Worm (Caenorhabditis elegans) whole organism, young adult: Measurements from ENCODE around the gene C17H11.5.

Experiments
- Y95B8A.8 ChIP-seq: fragments of 200-800 bp; sonication (Bioruptor generic); IDR thresholded peaks from 2 replicates; pipeline ENCODE4 v1.3.6; 2022; ENCODE audit warnings: missing genetic modification reagents, missing genetic modification characterization, missing compliant biosample characterization
- ama-1 ChIP-seq, 3 experiments: fragments of 150-350 bp in 1 of 3; sonication (generic microtip) in 2 of 3; optimal IDR thresholded peaks; 2 replicates each; lab custom pipeline; 2014 to 2018; ENCODE audit warnings: missing biosample characterization in 2 of 3, missing genetic modification characterization in 2 of 3, missing genetic modification reagents in 2 of 3
- ceh-79 ChIP-seq: sonication (generic microtip); optimal IDR thresholded peaks from 2 replicates; lab custom pipeline; 2017; ENCODE audit warnings: mild to moderate bottlenecking, missing genetic modification characterization, missing compliant biosample characterization
- hrde-1 ChIP-seq: sonication (generic microtip); optimal IDR thresholded peaks from 2 replicates; lab custom pipeline; 2016; ENCODE audit warnings: missing genetic modification characterization, mild to moderate bottlenecking, missing compliant biosample characterization, moderate library complexity, missing genotype, missing genetic modification reagents, borderline replicate concordance
- pbrm-1 ChIP-seq: fragments of 200-800 bp; sonication (Bioruptor generic); IDR thresholded peaks from 2 replicates; pipeline ENCODE4 v1.3.6; 2022; ENCODE audit warnings: missing genetic modification reagents, missing genetic modification characterization, missing compliant biosample characterization
- snpc-1.3 ChIP-seq: sonication (generic microtip); optimal IDR thresholded peaks from 2 replicates; lab custom pipeline; 2017; ENCODE audit warnings: missing genetic modification characterization, mild to moderate bottlenecking, missing compliant biosample characterization, antibody characterized with exemption, moderate library complexity, missing genotype, missing genetic modification reagents; ENCODE audit not compliant: insufficient read depth
- sptf-2 ChIP-seq: fragments of 200-800 bp; sonication (Bioruptor generic); optimal IDR thresholded peaks from 2 replicates; lab custom pipeline; 2018; ENCODE audit warnings: mild to moderate bottlenecking, missing genetic modification characterization, missing compliant biosample characterization

DNA sequence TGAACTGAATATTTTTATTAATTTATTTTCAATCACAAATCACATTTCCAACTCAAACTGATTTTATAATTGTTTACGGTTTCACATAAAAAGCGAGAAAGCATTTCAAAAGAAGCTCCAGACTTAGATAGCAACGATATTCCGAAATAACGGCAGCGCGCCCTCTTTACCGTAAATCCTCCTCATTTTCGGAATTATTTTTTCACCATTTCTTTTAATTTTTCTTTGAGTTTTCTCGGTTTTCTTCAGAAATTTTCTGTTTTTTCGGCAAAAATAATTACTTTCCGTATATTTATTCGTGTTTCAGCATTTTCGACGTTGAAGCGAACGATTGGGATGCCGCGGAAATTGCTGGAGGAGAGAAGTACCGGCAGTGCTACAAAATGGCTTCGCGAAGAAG is 37.5 kb downstream of the C17H11.5 start, which contains the start of gene C02B8.1:
- TF ChIP-seq Y95B8A.8 (GFP tag; lab: Robert Waterston, UW) (no peak), sptf-2 (no peak), ceh-79 (tag; lab: Kevin White, UChicago) (no peak), pbrm-1 (no peak), ama-1 (optimal IDR thresholded peaks at IDR 0.05; lab: Kevin White, UChicago) (no peak), ama-1 (GFP tag; optimal IDR thresholded peaks at IDR 0.05; lab: Kevin White, UChicago) (no peak), hrde-1 (no peak), snpc-1.3 (tag; lab: Kevin White, UChicago) (no peak)
